Fruit fly (Drosophila melanogaster): Measurements from ENCODE around the gene Ptp99A.
A peak's percentile ranks its signal among the peaks of the same experiment; 100 is the strongest.

DNA sequence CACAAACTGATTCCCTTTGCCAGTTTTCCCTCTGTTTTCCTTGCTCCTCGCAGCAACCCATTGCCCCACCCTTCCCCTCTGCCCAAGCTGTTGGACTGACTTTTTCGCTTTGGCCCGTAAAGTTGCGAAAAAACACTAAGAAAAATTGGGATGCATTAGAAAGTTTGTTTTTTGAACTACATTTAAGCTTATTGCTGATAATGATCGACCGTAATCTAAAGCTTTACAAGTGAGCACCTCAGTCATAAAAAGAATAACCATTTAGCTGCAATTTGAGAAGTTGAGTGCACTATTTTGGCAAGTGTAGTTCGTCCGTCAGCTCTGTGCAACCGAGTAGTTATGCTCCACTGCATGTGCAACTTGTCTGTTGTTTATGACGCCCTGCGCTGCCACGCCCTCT is 72.9 kb downstream of the Ptp99A start:
- no peak for TF ChIP-seq fkh (GFP tag; optimal IDR thresholded peaks at IDR 0.05)
- no peak for TF ChIP-seq spab (GFP tag; optimal IDR thresholded peaks at IDR 0.05)
- TF ChIP-seq Lpt (GFP tag; optimal IDR thresholded peaks at IDR 0.05) = peak; percentile 15
- no peak for TF ChIP-seq CG6808 (GFP tag; optimal IDR thresholded peaks at IDR 0.05)
- TF ChIP-seq fd85E (GFP tag; optimal IDR thresholded peaks at IDR 0.05) = no peak
- peak; percentile 60 for TF ChIP-seq CG8119 (GFP tag; IDR thresholded peaks at IDR 0.05)
